Worm (Caenorhabditis elegans): ENCODE measurements around the gene algn-2.

algn-2 gene

DNA sequence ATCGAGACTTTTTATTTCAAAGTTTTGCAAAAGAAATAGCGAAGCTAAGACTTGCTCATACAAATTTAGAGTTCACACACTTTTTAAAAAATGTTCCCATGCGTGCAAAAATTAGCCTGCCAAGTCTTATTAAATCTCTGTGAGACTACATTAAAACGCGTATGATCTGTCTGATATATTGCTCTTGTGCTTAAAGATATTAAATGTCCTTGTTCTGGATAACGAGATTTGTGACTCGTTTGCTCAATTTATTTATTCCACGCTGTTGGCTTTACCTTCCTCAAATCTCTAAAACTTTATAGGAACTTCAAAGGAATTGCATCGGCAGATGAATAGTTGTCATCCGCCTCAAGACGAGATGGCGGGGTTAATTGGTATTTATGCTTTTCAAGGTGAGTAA, 19.7 kb upstream of the algn-2 start, which contains the start of gene srg-69:
srg-69 (plus strand) TSS at position 301 of the 400 bp plus-strand sequence.
- no peak for TF ChIP-seq fos-1 (tag; optimal IDR thresholded peaks at IDR 0.05)
- TF ChIP-seq ceh-28 (tag; optimal IDR thresholded peaks at IDR 0.05): no peak
- TF ChIP-seq lin-39 (tag; optimal IDR thresholded peaks at IDR 0.05): no peak
- no peak for TF ChIP-seq ces-1 (GFP tag; optimal IDR thresholded peaks at IDR 0.05)
- no peak for TF ChIP-seq madf-9 (GFP tag; conservative IDR thresholded peaks at IDR 0.05)
- TF ChIP-seq T26A8.4 (GFP tag; IDR thresholded peaks at IDR 0.05): no peak
- TF ChIP-seq Y105C5A.15 (GFP tag; IDR thresholded peaks at IDR 0.05): no peak
- no peak for TF ChIP-seq nhr-102 (tag; optimal IDR thresholded peaks at IDR 0.05)
- no peak for TF ChIP-seq gei-8 (GFP tag; optimal IDR thresholded peaks at IDR 0.05)
- no peak for TF ChIP-seq sdz-12 (GFP tag; optimal IDR thresholded peaks at IDR 0.05)
- no peak for TF ChIP-seq hlh-30 (tag; optimal IDR thresholded peaks at IDR 0.05; ENCODE audit: insufficient read depth)
- TF ChIP-seq ztf-11 (tag; optimal IDR thresholded peaks at IDR 0.05): no peak

DNA sequence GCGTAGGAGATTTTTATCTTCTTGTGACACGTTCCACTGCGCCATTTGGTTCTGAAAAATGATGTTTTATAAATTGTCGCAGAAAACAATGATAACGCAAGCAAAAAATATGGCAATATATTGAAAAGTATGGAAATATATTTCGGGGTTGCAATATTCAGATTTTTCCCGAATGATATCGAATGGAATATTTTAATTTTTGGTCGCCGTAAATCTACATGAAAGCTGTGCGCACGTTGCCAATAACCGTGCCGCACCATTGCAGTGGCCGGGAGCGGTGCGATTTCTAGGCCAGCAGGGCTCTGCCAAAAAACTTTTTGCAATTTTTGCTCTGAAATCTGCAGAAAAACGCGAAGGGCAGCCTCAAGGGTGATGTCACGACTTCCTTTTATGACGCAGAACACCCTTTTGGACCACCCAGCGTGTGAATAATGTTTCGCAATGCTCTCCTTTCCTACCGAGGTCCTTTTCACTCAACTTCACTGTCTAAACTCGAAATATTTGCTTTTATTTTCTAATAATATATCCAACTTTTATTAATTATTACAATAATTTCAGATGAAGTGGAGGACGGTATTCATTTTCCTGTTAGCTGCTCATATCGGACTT, 16.8 kb upstream of the algn-2 start, which contains the start of the genes F09E5.11 and bmy-1:
F09E5.11 (minus strand) TSS at position 51 of the 609 bp plus-strand sequence.
bmy-1 (plus strand) TSS at position 559 of the 609 bp plus-strand sequence.
- peak; percentile 23; the same call in 1 of the 2 replicates for TF ChIP-seq lim-7 (GFP tag; IDR thresholded peaks at IDR 0.05)
- TF ChIP-seq ZK337.2 (GFP tag; IDR thresholded peaks at IDR 0.05): peak; percentile 93
- TF ChIP-seq F26F4.8 (GFP tag; conservative IDR thresholded peaks at IDR 0.05): no peak
- peak; percentile 82 for TF ChIP-seq rbr-2 (tag; optimal IDR thresholded peaks at IDR 0.05)
- no peak for TF ChIP-seq Y75B8A.6 (GFP tag; IDR thresholded peaks at IDR 0.05)
- no peak for TF ChIP-seq egl-27 (tag; optimal IDR thresholded peaks at IDR 0.05)
- TF ChIP-seq daf-16 (GFP tag; optimal IDR thresholded peaks at IDR 0.05): no peak
- TF ChIP-seq daf-16 (tag; optimal IDR thresholded peaks at IDR 0.05): no peak
- no peak for TF ChIP-seq fos-1 (tag; optimal IDR thresholded peaks at IDR 0.05)
- TF ChIP-seq aha-1 (tag): peak; percentile 98
- peak; percentile 82 for TF ChIP-seq vab-7 (GFP tag; IDR thresholded peaks at IDR 0.05)
- TF ChIP-seq hlh-30 (tag; optimal IDR thresholded peaks at IDR 0.05; ENCODE audit: insufficient read depth): peak; percentile 58
- no peak for TF ChIP-seq Y5F2A.4 (GFP tag; optimal IDR thresholded peaks at IDR 0.05)
- TF ChIP-seq nhr-42 (GFP tag; IDR thresholded peaks at IDR 0.05): no peak
- TF ChIP-seq ceh-44 (GFP tag; IDR thresholded peaks at IDR 0.05): peak; percentile 84
- no peak for TF ChIP-seq zip-2 (tag; optimal IDR thresholded peaks at IDR 0.05)
- peak; percentile 19 for TF ChIP-seq ama-1 (optimal IDR thresholded peaks at IDR 0.05)
- no peak for TF ChIP-seq daf-12 (tag; optimal IDR thresholded peaks at IDR 0.05)
- peak; percentile 47 for TF ChIP-seq nhr-11 (tag; optimal IDR thresholded peaks at IDR 0.05)
- TF ChIP-seq ceh-20 (GFP tag; IDR thresholded peaks at IDR 0.05): peak; percentile 78
- TF ChIP-seq dmd-6 (GFP tag; IDR thresholded peaks at IDR 0.05): peak; percentile 77
- TF ChIP-seq lsy-2 (tag; optimal IDR thresholded peaks at IDR 0.05): peak in 1 of 2 experiments; percentile 85
- TF ChIP-seq unc-62 (GFP tag; optimal IDR thresholded peaks at IDR 0.05 in 1 of 2): peak in 1 of 2 experiments; percentile 89
- no peak for TF ChIP-seq unc-62 (tag; optimal IDR thresholded peaks at IDR 0.05)
- peak; percentile 87 for TF ChIP-seq mxl-3 (GFP tag; optimal IDR thresholded peaks at IDR 0.05)
- peak; percentile 34 for TF ChIP-seq spr-1 (tag; optimal IDR thresholded peaks at IDR 0.05)
- peak; percentile 72 for TF ChIP-seq hmg-1.1 (GFP tag; IDR thresholded peaks at IDR 0.05)
- TF ChIP-seq sdz-12 (GFP tag; optimal IDR thresholded peaks at IDR 0.05): peak; percentile 27
- no peak for TF ChIP-seq madf-5 (GFP tag; IDR thresholded peaks at IDR 0.05)
- peak; percentile 72 for TF ChIP-seq duxl-1 (tag; optimal IDR thresholded peaks at IDR 0.05; ENCODE audit: poor library complexity)
- TF ChIP-seq lin-38 (GFP tag; IDR thresholded peaks at IDR 0.05): peak; percentile 78
- no peak for TF ChIP-seq zfp-2 (tag; optimal IDR thresholded peaks at IDR 0.05)
- peak; percentile 74; the same call in 1 of the 2 replicates for TF ChIP-seq Y48G9A.11 (GFP tag; IDR thresholded peaks at IDR 0.05)
- TF ChIP-seq egl-43 (GFP tag; IDR thresholded peaks at IDR 0.05): no peak
- no peak for TF ChIP-seq tag-97 (GFP tag; IDR thresholded peaks at IDR 0.05)
- peak; percentile 99 for TF ChIP-seq mes-2 (tag; optimal IDR thresholded peaks at IDR 0.05; ENCODE audit: poor library complexity, severe bottlenecking)
- TF ChIP-seq nhr-10 (tag; optimal IDR thresholded peaks at IDR 0.05): no peak
- TF ChIP-seq ceh-62 (tag; optimal IDR thresholded peaks at IDR 0.05): no peak
- no peak for TF ChIP-seq gei-8 (GFP tag; optimal IDR thresholded peaks at IDR 0.05)
- peak; percentile 80 for TF ChIP-seq hlh-11 (tag; optimal IDR thresholded peaks at IDR 0.05)
- peak; percentile 44 for TF ChIP-seq T20F7.1 (GFP tag; optimal IDR thresholded peaks at IDR 0.05)
